Worm (Caenorhabditis elegans) whole organism, L4/young adult: ENCODE results near the gene algn-3.

Source experiments
- W03F9.2 ChIP-seq: fragments of 150-350 bp; optimal IDR thresholded peaks from 2 replicates; lab custom pipeline; 2014; ENCODE audit warnings: missing biosample characterization, missing genetic modification characterization
- dao-5 ChIP-seq: sonication (generic microtip); optimal IDR thresholded peaks from 2 replicates; lab custom pipeline; 2016; ENCODE audit warnings: missing genotype, missing genetic modification characterization, moderate library complexity, missing compliant biosample characterization
- him-1 ChIP-seq: sonication (generic microtip); optimal IDR thresholded peaks from 2 replicates; lab custom pipeline; 2016; ENCODE audit warnings: missing genotype, missing genetic modification reagents, missing genetic modification characterization, missing compliant biosample characterization

algn-3 gene

ce11 chrII:14138849-14139419 lies 6.3 kb upstream of the algn-3 start:
- TF ChIP-seq him-1 (tag; lab: Kevin White, UChicago) (no peak), dao-5 (tag; lab: Kevin White, UChicago) (no peak), W03F9.2 (tag; lab: Kevin White, UChicago) (no peak)

ce11 chrII:14137538-14137937 lies 4.9 kb upstream of the algn-3 start, which contains the start of gene K09E4.1:
Gene K09E4.1 (plus strand): TSS chrII:14137838.
- TF ChIP-seq dao-5 (tag; lab: Kevin White, UChicago) = no peak
- no peak for TF ChIP-seq W03F9.2 (tag; lab: Kevin White, UChicago)
- TF ChIP-seq him-1 (tag; lab: Kevin White, UChicago) = no peak

- TF ChIP-seq W03F9.2 (tag; lab: Kevin White, UChicago) (no peak), dao-5 (tag; lab: Kevin White, UChicago) (no peak), him-1 (tag; lab: Kevin White, UChicago) (no peak)
Observed at ce11 chrII:14136302-14136701, 3.7 kb upstream of the algn-3 start.

- TF ChIP-seq dao-5 (tag; lab: Kevin White, UChicago) (no peak), him-1 (tag; lab: Kevin White, UChicago) (no peak), W03F9.2 (tag; lab: Kevin White, UChicago) (no peak)
Observed at ce11 chrII:14129191-14129590, 3.4 kb downstream of the algn-3 start.

ce11 chrII:14126841-14127240 lies 5.8 kb downstream of the algn-3 start, which contains the start of gene K09E4.3:
Gene K09E4.3 (minus strand): TSS chrII:14126941.
- TF ChIP-seq him-1 (tag; lab: Kevin White, UChicago) = no peak
- TF ChIP-seq W03F9.2 (tag; lab: Kevin White, UChicago) = no peak
- TF ChIP-seq dao-5 (tag; lab: Kevin White, UChicago) = no peak

- TF ChIP-seq him-1 (tag; lab: Kevin White, UChicago) = no peak
- no peak for TF ChIP-seq dao-5 (tag; lab: Kevin White, UChicago)
- no peak for TF ChIP-seq W03F9.2 (tag; lab: Kevin White, UChicago)
Observed at ce11 chrII:14122065-14122464, 10.6 kb downstream of the algn-3 start, which contains the start of gene K09E4.4. Gene K09E4.4 (minus strand): TSS chrII:14122165.

- TF ChIP-seq W03F9.2 (tag; lab: Kevin White, UChicago) = no peak
- TF ChIP-seq him-1 (tag; lab: Kevin White, UChicago) = no peak
- no peak for TF ChIP-seq dao-5 (tag; lab: Kevin White, UChicago)
Observed at ce11 chrII:14118391-14118790, 14.2 kb downstream of the algn-3 start.

- TF ChIP-seq W03F9.2 (tag; lab: Kevin White, UChicago) = no peak
- TF ChIP-seq dao-5 (tag; lab: Kevin White, UChicago) = no peak
- TF ChIP-seq him-1 (tag; lab: Kevin White, UChicago) = no peak
Observed at ce11 chrII:14112842-14113241, 19.8 kb downstream of the algn-3 start.

- no peak for TF ChIP-seq dao-5 (tag; lab: Kevin White, UChicago)
- TF ChIP-seq W03F9.2 (tag; lab: Kevin White, UChicago) = no peak
- TF ChIP-seq him-1 (tag; lab: Kevin White, UChicago) = no peak
Observed at ce11 chrII:14109184-14109664, 23.4 kb downstream of the algn-3 start, which contains the start of gene cpg-7. Gene cpg-7 (minus strand): TSS chrII:14109234.

- TF ChIP-seq W03F9.2 (tag; lab: Kevin White, UChicago) (no peak), him-1 (tag; lab: Kevin White, UChicago) (no peak), dao-5 (tag; lab: Kevin White, UChicago) (no peak)
Observed at ce11 chrII:14106164-14106563, 26.5 kb downstream of the algn-3 start.

ce11 chrII:14104470-14104869 lies 28.2 kb downstream of the algn-3 start, which contains the start of gene gur-4:
Gene gur-4 (plus strand): TSS chrII:14104770.
- TF ChIP-seq dao-5 (tag; lab: Kevin White, UChicago) (no peak), him-1 (tag; lab: Kevin White, UChicago) (no peak), W03F9.2 (tag; lab: Kevin White, UChicago) (no peak)

- TF ChIP-seq W03F9.2 (tag; lab: Kevin White, UChicago) (no peak), dao-5 (tag; lab: Kevin White, UChicago) (no peak), him-1 (tag; lab: Kevin White, UChicago) (no peak)
Observed at ce11 chrII:14102112-14102511, 30.5 kb downstream of the algn-3 start.

- no peak for TF ChIP-seq him-1 (tag; lab: Kevin White, UChicago)
- no peak for TF ChIP-seq W03F9.2 (tag; lab: Kevin White, UChicago)
- no peak for TF ChIP-seq dao-5 (tag; lab: Kevin White, UChicago)
Observed at ce11 chrII:14100963-14101362, 31.7 kb downstream of the algn-3 start, which contains the start of gene bkip-1. Gene bkip-1 (plus strand): TSS chrII:14101263.

- no peak for TF ChIP-seq dao-5 (tag; lab: Kevin White, UChicago)
- TF ChIP-seq W03F9.2 (tag; lab: Kevin White, UChicago) = no peak
- TF ChIP-seq him-1 (tag; lab: Kevin White, UChicago) = no peak
Observed at ce11 chrII:14098348-14098747, 34.3 kb downstream of the algn-3 start.
